Worm (Caenorhabditis elegans): ENCODE data around the gene F21A3.3.

ce11 chrV:15484537-15484936 lies 33.0 kb upstream of the F21A3.3 start, which contains the start of gene C06B8.3:
- TF ChIP-seq him-1 (tag; optimal IDR thresholded peaks at IDR 0.05) (no peak), dao-5 (tag; optimal IDR thresholded peaks at IDR 0.05) (no peak), W03F9.2 (tag; optimal IDR thresholded peaks at IDR 0.05) (no peak)
